Worm (Caenorhabditis elegans) whole organism, dauer: ENCODE results near the gene ZK381.2.

ENCODE experiments used
- unc-62 ChIP-seq: sonication (generic microtip); optimal IDR thresholded peaks from 2 replicates; lab custom pipeline; 2017; ENCODE audit warnings: missing biosample characterization, missing genetic modification reagents, missing genetic modification characterization

The ZK381.2 gene

DNA sequence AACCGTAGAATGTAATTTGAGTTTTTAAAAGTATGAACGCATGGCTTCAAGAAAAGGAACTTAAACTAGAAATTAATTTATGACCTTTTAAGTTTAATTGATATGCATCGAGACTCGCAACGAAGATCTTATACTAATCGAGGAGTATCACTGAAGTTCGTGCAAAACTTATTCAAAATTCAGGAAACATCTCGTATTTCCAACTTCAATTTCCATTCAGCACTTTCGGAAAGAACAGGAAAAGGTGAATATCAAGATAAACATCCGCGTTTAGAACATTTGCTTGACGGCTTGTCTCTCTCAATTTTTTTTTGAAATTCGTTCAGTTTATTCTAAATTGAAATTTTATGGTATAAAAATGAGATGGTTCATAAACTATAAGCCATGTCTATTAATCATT, at the start of gene ZK381.2:
Gene ZK381.2, plus strand, starts transcription at position 301 of the 400 bp plus-strand sequence.
- TF ChIP-seq unc-62 (GFP tag; lab: Kevin White, UChicago), result no peak

DNA sequence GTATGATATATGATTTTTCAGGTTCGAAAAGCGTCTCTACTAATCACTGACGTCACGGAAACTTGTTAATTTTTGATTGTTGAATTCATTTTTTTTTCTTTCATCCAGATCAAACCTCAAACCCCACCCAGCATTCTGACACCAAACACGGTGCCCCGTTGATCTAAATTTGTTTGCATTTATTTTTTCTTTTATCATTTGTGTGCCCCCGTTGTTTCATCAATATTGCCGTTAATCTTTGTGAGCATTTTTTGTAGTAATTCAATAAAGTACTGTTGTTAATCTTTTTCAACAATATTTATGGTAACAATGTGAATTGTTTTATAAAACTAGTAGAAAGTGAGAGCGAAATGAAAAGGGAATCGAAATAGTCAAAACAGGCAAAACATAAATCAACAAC, 48.5 kb upstream of the ZK381.2 start:
- no peak for TF ChIP-seq unc-62 (GFP tag; lab: Kevin White, UChicago)

DNA sequence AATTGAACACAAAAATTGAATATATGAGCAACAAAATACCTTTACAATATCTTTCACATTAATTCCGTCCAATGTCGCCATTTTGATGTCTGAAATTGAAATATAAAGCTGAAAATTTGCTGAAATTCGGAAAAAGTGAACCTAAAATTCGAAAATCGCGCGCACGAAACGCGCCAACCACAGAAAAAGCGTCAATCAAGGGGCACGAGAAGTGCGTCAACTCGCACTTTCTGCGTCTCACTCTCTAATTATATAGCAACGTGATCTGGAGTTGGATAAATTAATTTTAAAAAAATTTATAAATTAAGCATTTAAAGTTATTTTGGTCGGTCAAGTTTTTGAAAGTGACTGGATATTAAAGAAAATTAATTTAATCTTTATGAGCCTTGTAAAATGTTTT, 46.0 kb upstream of the ZK381.2 start, which contains the start of gene ruvb-2:
Gene ruvb-2, minus strand, starts transcription at position 89 of the 400 bp plus-strand sequence.
- no peak for TF ChIP-seq unc-62 (GFP tag; lab: Kevin White, UChicago)

DNA sequence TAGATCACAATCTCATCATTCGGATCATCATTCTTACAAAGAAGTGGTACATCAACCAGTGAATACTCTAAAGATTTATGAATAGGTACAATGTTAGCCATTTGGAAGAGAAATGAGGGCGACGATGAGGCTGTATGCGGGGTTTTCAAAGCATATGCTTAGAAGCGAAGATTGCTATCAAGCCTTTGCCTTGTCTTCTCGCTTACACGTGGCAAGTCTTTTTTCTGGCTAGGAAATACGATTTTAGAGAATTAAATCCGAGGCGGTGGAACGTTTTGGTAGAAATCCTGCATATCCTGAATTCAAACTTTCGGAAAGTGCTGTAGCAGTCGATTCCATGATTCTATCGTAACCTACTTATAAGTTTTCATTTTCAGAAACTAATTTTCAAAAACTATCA, 45.2 kb upstream of the ZK381.2 start, which contains the start of gene T22D1.18:
Gene T22D1.18, minus strand, starts transcription at position 101 of the 400 bp plus-strand sequence.
- no peak for TF ChIP-seq unc-62 (GFP tag; lab: Kevin White, UChicago)

DNA sequence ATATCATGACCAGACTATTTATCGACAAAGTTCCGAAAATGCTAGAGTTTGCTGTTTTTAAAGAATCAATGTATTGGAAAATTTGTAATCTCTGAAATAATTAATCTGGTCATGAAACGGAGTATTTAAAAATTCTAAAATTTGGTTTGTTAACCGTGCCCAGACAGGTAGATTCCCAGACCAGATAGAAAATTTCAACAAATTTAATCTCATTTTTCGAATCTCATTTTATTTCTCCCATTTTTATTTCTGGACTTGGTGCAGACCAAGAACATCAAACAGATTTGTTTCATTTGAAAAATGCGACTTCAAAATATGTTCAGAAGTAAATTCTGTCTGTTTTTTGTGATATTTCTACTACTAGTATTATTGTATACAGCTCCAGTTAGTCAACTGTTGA, 42.2 kb upstream of the ZK381.2 start, which contains the start of gene T22D1.1:
Gene T22D1.1, plus strand, starts transcription at position 301 of the 400 bp plus-strand sequence.
- TF ChIP-seq unc-62 (GFP tag; lab: Kevin White, UChicago), result no peak

DNA sequence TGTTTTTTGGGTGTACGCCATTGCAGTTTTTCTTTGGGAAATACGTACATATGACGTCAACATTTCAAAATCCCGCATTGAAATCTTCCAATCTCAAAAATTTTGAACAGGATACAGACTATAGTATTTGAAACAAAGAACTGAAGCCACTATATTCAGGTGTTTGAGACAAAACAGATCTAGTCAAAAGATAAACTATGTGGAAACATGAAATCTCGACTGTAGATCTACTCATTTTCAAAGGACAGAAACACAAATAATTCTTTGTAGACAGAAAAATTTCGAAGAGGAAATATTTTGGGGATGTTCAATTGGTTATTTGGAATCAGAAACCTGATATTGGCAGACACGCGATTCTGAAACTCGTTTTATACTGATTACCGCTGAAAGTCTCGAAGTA, 39.8 kb upstream of the ZK381.2 start:
- TF ChIP-seq unc-62 (GFP tag; lab: Kevin White, UChicago), result no peak

DNA sequence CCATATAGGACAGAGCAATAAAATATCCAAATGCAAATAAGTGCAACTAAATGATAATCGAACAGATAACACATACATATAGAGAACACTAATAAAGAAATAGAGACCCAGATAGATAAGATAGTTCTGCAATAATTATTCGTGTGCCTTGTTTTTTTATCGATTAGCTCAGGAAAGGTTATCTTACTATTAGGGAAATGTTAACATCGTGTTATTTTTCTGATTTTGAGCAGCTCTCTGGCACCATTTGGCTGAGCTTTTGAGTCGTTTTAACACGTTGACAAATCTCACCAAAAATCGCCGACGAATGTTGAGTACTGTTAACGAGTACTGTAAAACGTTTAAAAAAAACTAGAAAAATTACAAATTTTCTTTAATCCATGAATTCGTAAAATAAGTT, 36.9 kb upstream of the ZK381.2 start, which contains the start of gene cest-6:
Gene cest-6, minus strand, starts transcription at position 101 of the 400 bp plus-strand sequence.
- TF ChIP-seq unc-62 (GFP tag; lab: Kevin White, UChicago), result no peak

DNA sequence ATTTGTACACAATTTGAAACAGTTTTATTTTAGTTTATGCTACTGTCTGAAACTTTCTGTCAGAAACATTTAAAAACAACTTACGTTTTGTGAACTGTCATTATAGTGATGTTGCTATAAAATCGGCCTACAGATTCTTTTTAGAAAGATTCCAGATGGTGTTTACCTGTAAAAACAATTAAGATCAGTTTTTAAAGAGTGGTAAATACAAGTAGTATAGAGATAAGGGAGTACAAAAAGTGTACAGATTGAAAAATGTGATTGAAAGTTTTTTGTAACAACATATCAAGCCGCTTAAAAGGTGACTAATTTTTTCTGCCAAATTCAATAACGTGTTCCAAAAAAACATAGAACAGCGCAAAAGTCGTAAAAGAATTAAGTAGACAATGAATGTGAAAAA, 27.7 kb upstream of the ZK381.2 start, which contains the start of gene npr-12:
Gene npr-12, minus strand, starts transcription at position 101 of the 400 bp plus-strand sequence.
- no peak for TF ChIP-seq unc-62 (GFP tag; lab: Kevin White, UChicago)

DNA sequence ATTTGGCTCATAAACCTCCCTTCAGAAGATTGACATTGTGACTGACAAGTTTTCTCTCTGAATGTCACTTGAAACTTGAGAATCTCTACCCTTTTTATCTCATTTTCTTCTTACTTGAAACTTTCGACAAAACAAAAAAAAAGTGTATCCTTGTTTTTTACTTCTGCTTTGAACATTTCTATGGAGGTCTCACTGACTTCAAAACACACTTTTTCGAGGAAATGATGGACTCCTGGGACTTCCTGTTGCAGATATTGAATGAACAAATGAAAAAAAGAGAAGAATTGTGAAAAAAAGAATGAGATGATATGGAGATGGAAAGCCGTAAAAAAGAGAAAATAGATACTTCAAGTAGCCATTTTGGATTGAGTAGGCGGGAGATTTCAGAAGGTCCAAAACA, 24.2 kb upstream of the ZK381.2 start:
- no peak for TF ChIP-seq unc-62 (GFP tag; lab: Kevin White, UChicago)

DNA sequence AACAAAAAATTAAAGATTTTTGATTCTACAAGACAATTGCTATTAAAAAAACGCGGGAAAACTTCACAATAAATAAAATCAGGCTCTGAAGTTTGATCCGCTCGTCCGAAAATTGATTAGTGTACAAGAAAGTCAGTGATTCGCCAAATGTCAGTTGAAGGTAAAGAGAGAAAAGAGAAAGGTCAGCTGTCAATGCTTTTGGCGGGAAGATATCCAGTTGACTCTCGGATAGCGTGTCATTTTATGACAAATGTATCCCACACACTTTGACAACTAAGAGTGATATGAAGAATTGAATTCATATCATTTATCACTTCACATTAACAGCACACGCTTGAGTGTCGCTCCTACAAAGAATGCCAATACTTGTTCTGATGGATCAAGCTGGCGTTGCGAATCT, 18.5 kb upstream of the ZK381.2 start:
- no peak for TF ChIP-seq unc-62 (GFP tag; lab: Kevin White, UChicago)

DNA sequence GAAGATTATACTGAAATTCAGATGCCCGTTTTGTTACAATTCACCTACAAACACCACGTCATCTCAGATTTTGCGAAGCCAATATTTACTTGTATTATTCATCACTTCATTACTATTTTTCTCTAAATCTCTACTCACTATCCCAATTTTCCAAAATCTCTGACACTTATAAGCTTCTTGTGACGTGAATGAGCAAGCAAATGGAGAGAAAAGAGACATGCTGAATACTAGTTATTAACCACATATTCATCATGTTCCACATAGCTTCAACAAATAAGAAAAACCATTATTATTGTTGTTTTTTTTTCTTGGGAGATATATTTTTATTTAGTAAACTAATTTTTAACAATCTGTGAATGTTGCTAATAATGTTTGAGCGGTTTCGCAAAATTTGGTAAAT, 14.0 kb upstream of the ZK381.2 start:
- no peak for TF ChIP-seq unc-62 (GFP tag; lab: Kevin White, UChicago)

DNA sequence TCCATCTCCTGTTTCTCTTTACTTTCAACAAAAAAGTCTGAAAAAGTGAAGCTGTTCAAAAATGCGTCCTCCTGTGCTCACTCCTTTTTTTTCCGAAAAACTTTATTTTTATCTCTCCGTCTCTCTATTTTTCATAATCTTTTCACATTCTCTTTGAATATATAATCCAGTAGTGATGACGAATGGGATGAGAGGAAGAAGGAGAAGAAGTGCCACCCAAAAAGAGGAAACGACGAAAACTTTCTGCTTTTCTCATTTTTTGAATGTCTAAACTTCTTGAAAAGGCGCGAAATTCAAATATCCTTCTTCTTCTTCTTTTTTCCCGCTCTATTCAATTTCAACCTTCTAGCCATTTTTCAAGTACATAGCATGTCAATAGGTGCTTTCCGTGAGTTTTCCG, 10.6 kb upstream of the ZK381.2 start:
- no peak for TF ChIP-seq unc-62 (GFP tag; lab: Kevin White, UChicago)

DNA sequence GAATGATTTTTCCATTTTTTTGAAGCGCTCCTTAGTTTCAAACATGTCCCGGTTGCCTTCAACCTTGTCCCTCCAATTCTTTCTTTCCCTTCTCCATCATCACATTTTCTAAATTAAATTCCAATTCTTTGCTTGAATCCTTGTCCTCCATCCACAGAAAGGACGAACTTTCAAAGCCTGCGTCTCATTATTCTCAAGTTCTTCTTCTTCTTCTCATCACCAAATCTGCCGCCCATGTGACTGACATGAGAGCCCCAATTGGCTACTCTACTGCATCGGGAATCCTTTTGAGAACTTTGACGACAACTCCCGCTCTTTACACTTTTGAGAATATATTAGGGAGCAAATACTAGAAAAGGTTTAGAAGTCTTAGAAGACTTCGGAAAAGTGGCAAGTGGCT, 8.6 kb upstream of the ZK381.2 start:
- TF ChIP-seq unc-62 (GFP tag; lab: Kevin White, UChicago), result no peak

DNA sequence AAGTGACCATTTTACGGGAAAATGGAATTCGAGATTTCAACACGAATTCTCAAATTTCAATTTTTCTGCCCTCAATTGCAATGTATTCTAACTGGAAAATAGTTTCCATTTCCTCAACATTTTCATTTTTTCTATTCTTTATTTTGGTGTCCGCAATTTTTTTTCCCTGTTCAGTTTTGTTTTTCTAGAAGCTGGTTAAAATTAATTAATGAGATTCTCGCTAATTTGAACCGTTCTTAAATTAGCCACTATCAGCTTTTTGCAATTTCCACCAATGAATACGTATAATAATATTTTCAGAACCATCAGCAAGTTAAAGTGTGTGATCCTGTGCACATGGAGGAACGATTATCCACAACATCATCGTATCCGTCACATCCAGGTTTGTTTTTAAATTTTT, 8.0 kb upstream of the ZK381.2 start, which contains the start of gene jnk-1:
Gene jnk-1, plus strand, starts transcription at position 301 of the 400 bp plus-strand sequence.
- TF ChIP-seq unc-62 (GFP tag; lab: Kevin White, UChicago), result no peak

DNA sequence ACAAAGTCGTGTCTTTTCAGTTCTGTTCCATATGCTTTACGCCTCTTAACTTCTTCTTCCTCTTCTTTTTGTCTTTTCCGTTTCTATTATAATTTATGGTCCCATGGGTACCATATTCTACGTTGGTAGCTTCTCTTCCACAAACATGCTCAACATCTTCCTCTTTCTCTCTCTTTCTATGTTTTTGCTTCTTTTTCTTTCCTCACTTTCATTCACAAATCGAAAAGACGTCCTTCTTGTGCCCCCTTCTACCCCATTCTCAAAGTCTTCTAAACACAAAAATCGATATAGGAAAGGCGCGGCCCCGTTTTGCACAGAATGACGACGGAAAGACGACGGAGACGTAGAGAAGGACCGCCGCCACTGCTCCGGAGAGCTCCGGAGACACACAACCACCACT, 6.6 kb upstream of the ZK381.2 start:
- no peak for TF ChIP-seq unc-62 (GFP tag; lab: Kevin White, UChicago)

DNA sequence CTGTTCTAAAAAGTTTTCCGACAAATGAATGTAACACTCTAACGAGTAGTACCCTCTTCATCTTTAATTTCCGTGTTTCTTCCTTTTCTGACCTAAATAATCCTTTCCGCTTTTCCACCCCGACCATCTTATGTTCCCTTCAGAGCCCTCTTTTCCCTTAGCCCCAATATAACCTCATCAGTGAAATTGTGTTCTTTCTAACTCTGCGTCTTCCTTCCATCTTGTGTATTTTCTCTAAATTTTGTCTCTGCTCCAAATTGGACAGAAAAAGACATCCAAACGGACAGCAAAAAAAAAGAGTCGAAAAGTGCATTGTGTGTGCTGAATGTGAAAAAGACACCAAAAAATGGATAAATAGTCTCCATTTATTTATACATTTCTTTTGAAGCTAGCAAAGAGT, 5.8 kb upstream of the ZK381.2 start:
- TF ChIP-seq unc-62 (GFP tag; lab: Kevin White, UChicago), result no peak

DNA sequence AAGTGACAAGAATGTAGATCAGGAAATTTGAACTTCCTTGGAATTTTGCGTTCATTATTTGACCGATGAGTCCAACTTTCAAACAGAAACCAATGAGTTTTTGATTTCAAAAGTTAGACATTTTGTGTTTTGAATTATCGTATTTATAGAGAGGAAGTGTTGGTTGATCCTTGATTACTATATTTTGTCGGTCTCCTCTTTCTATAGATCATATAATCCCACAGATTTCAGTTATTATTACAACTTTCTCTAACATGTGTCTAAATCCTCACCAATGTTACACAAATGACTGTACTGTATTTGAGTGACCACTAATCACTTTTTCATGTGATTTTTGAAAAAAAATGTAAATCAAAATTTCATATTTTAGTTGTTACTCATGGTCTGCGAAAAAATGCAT, 784 bp upstream of the ZK381.2 start, which contains the start of gene B0478.3:
Gene B0478.3, minus strand, starts transcription at position 101 of the 400 bp plus-strand sequence.
- TF ChIP-seq unc-62 (GFP tag; lab: Kevin White, UChicago), result no peak
